Worm (Caenorhabditis elegans) whole organism, L3 larva: ENCODE data around the gene Y116F11B.9.

Experiments
- R02D3.7 ChIP-seq: fragments of 150-350 bp; optimal IDR thresholded peaks from 2 replicates; lab custom pipeline; 2014; ENCODE audit warnings: missing biosample characterization, missing genetic modification characterization
- ZK546.5 ChIP-seq: sonication (generic microtip); optimal IDR thresholded peaks from 2 replicates; lab custom pipeline; 2017; ENCODE audit warnings: missing biosample characterization, missing genetic modification characterization
- aly-2 ChIP-seq: fragments of 150-350 bp; optimal IDR thresholded peaks from 2 replicates; lab custom pipeline; 2014; ENCODE audit warnings: missing biosample characterization, missing genetic modification characterization
- ama-1 ChIP-seq: fragments of 150-350 bp; optimal IDR thresholded peaks from 2 replicates; lab custom pipeline; 2018
- ceh-16 ChIP-seq: sonication (generic microtip); optimal IDR thresholded peaks from 2 replicates; lab custom pipeline; 2017; ENCODE audit warnings: missing biosample characterization, missing genetic modification characterization
- ceh-82 ChIP-seq: fragments of 150-350 bp; optimal IDR thresholded peaks from 2 replicates; lab custom pipeline; 2014; ENCODE audit warnings: missing biosample characterization, missing genetic modification characterization
- ceh-9 ChIP-seq: sonication (generic microtip); optimal IDR thresholded peaks from 2 replicates; lab custom pipeline; 2018; ENCODE audit warnings: missing biosample characterization, missing genetic modification characterization
- elt-2 ChIP-seq: sonication (generic microtip); optimal IDR thresholded peaks from 2 replicates; lab custom pipeline; 2016; ENCODE audit warnings: missing genetic modification reagents, mild to moderate bottlenecking, missing genetic modification characterization, missing compliant biosample characterization
- elt-3 ChIP-seq, 3 experiments: fragments of 150-350 bp in 1 of 3; sonication (generic microtip) in 2 of 3; optimal IDR thresholded peaks; 2 replicates in 2 of 3; 4 replicates in 1 of 3; lab custom pipeline; 2014 to 2017; ENCODE audit warnings: missing biosample characterization in 3 of 3, missing genetic modification characterization in 3 of 3
- eor-1 ChIP-seq, 2 experiments: fragments of 150-350 bp; optimal IDR thresholded peaks; 2 replicates each; lab custom pipeline; 2014 to 2018; ENCODE audit warnings: missing biosample characterization in 2 of 2, missing genetic modification characterization in 2 of 2
- fkh-10 ChIP-seq: sonication (generic microtip); optimal IDR thresholded peaks from 2 replicates; lab custom pipeline; 2017; ENCODE audit warnings: missing biosample characterization, missing genetic modification reagents, missing genetic modification characterization
- fkh-2 ChIP-seq: fragments of 150-350 bp; optimal IDR thresholded peaks from 2 replicates; lab custom pipeline; 2014; ENCODE audit warnings: missing biosample characterization, missing genetic modification reagents, missing genetic modification characterization
- hmg-11 ChIP-seq: sonication (generic microtip); optimal IDR thresholded peaks from 2 replicates; lab custom pipeline; 2016; ENCODE audit warnings: missing genetic modification characterization, missing compliant biosample characterization
- jun-1 ChIP-seq: fragments of 150-350 bp; optimal IDR thresholded peaks from 2 replicates; lab custom pipeline; 2014; ENCODE audit warnings: missing biosample characterization, missing genetic modification reagents, missing genetic modification characterization
- lin-39 ChIP-seq: fragments of 150-350 bp; optimal IDR thresholded peaks from 2 replicates; lab custom pipeline; 2018; ENCODE audit warnings: missing biosample characterization, missing genetic modification reagents, missing genetic modification characterization
- lsy-12 ChIP-seq: sonication (generic microtip); optimal IDR thresholded peaks from 2 replicates; lab custom pipeline; 2016; ENCODE audit warnings: mild to moderate bottlenecking, missing genetic modification characterization, missing compliant biosample characterization
- mdl-1 ChIP-seq: fragments of 150-350 bp; optimal IDR thresholded peaks from 2 replicates; lab custom pipeline; 2014; ENCODE audit warnings: missing biosample characterization, missing genetic modification characterization
- mml-1 ChIP-seq: fragments of 150-350 bp; sonication (generic microtip); optimal IDR thresholded peaks from 3 replicates; lab custom pipeline; 2014; ENCODE audit warnings: missing biosample characterization, missing genetic modification characterization
- nhr-11 ChIP-seq: fragments of 150-350 bp; optimal IDR thresholded peaks from 2 replicates; lab custom pipeline; 2014; ENCODE audit warnings: missing biosample characterization, missing genetic modification characterization
- nhr-12 ChIP-seq: fragments of 150-350 bp; optimal IDR thresholded peaks from 2 replicates; lab custom pipeline; 2014; ENCODE audit warnings: missing biosample characterization, missing genetic modification characterization
- nhr-23 ChIP-seq: fragments of 150-350 bp; optimal IDR thresholded peaks from 2 replicates; lab custom pipeline; 2014; ENCODE audit warnings: missing biosample characterization, missing genetic modification reagents, missing genetic modification characterization
- nhr-237 ChIP-seq: fragments of 150-350 bp; optimal IDR thresholded peaks from 2 replicates; lab custom pipeline; 2014; ENCODE audit warnings: missing biosample characterization, missing genetic modification characterization
- nhr-28 ChIP-seq: fragments of 150-350 bp; optimal IDR thresholded peaks from 2 replicates; lab custom pipeline; 2014; ENCODE audit warnings: missing biosample characterization, missing genetic modification characterization
- nhr-67 ChIP-seq: fragments of 150-350 bp; optimal IDR thresholded peaks from 2 replicates; lab custom pipeline; 2014; ENCODE audit warnings: missing biosample characterization, missing genetic modification characterization
- nhr-76 ChIP-seq: fragments of 150-350 bp; sonication (generic microtip); optimal IDR thresholded peaks from 5 replicates; lab custom pipeline; 2014; ENCODE audit warnings: missing biosample characterization, missing genetic modification characterization
- pha-4 ChIP-seq: fragments of 150-350 bp; optimal IDR thresholded peaks from 2 replicates; lab custom pipeline; 2014; ENCODE audit warnings: missing biosample characterization, missing genetic modification reagents, missing genetic modification characterization
- pqm-1 ChIP-seq: fragments of 150-350 bp; optimal IDR thresholded peaks from 2 replicates; lab custom pipeline; 2017; ENCODE audit warnings: missing biosample characterization, missing genetic modification characterization, inconsistent platforms
- sea-2 ChIP-seq: fragments of 150-350 bp; sonication (generic microtip); optimal IDR thresholded peaks from 4 replicates; lab custom pipeline; 2014; ENCODE audit warnings: missing biosample characterization, missing genetic modification reagents, missing genetic modification characterization
- skn-1 ChIP-seq: fragments of 150-350 bp; optimal IDR thresholded peaks from 2 replicates; lab custom pipeline; 2014; ENCODE audit warnings: missing biosample characterization, missing genetic modification characterization
- snpc-4 ChIP-seq: fragments of 150-350 bp; optimal IDR thresholded peaks from 2 replicates; lab custom pipeline; 2014; ENCODE audit warnings: missing biosample characterization, missing genetic modification characterization
- tbx-2 ChIP-seq: sonication (generic microtip); optimal IDR thresholded peaks from 2 replicates; lab custom pipeline; 2016; ENCODE audit warnings: mild to moderate bottlenecking, missing genetic modification characterization, missing compliant biosample characterization
- ztf-11 ChIP-seq: fragments of 150-350 bp; optimal IDR thresholded peaks from 2 replicates; lab custom pipeline; 2014; ENCODE audit warnings: missing biosample characterization, missing genetic modification characterization

Gene Y116F11B.9

ce11 chrV:19845927-19846845, 21.6 kb downstream of the Y116F11B.9 start, which contains the start of gene Y116F11B.6:
Y116F11B.6 (minus strand) TSS chrV:19845977.
- TF ChIP-seq fkh-10: no peak
- peak; percentile 98 for TF ChIP-seq elt-2 (tag; lab: Kevin White, UChicago)
- no peak for TF ChIP-seq snpc-4 (tag; lab: Kevin White, UChicago)

DNA sequence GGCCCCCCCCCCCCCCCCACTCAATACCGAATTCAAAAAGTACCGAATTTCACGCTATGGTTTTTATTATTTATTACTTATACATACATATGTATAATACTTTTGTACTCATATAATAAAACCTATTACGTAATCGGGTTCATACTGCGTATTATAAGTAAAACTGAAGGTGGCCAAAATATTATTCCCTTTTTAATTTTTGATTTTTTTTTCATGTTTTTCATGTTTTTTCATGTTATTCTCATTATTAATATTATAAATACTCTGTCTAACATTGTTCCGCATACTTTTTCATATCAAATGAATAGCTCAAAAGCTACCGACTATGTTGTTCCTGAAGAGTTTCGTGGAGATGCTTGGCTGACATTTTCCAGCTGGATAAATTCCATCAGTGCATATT, 31.6 kb downstream of the Y116F11B.9 start, which contains the start of gene srw-38:
srw-38 (plus strand) TSS at position 301 of the 400 bp plus-strand sequence.
- TF ChIP-seq aly-2 (no peak), nhr-12 (tag; lab: Kevin White, UChicago) (no peak), mdl-1 (tag; lab: Kevin White, UChicago) (no peak)

ce11 chrV:19831588-19831987, 36.2 kb downstream of the Y116F11B.9 start:
- TF ChIP-seq jun-1 (tag; lab: Kevin White, UChicago): no peak
- no peak for TF ChIP-seq sea-2 (GFP tag; lab: Kevin White, UChicago)
- TF ChIP-seq pqm-1: peak; percentile 5
- TF ChIP-seq nhr-28 (tag; lab: Kevin White, UChicago): no peak
- TF ChIP-seq nhr-237: no peak
- TF ChIP-seq lin-39 (tag; lab: Kevin White, UChicago): no peak
- TF ChIP-seq R02D3.7 (tag; lab: Kevin White, UChicago): no peak
- no peak for TF ChIP-seq nhr-67 (tag; lab: Kevin White, UChicago)
- no peak for TF ChIP-seq fkh-10
- peak; percentile 47 for TF ChIP-seq elt-2 (tag; lab: Kevin White, UChicago)
- TF ChIP-seq nhr-11 (tag; lab: Kevin White, UChicago): no peak

- TF ChIP-seq tbx-2 (no peak), elt-2 (tag; lab: Kevin White, UChicago) (peak; percentile 55), pqm-1 (peak; percentile 14)
- TF ChIP-seq, all 47 proteins: peak for 2
These were observed 37.0 kb downstream of the Y116F11B.9 start, which contains the start of gene pcp-4 for ce11 chrV:19830815-19831214. pcp-4 (minus strand) TSS chrV:19831011.

DNA sequence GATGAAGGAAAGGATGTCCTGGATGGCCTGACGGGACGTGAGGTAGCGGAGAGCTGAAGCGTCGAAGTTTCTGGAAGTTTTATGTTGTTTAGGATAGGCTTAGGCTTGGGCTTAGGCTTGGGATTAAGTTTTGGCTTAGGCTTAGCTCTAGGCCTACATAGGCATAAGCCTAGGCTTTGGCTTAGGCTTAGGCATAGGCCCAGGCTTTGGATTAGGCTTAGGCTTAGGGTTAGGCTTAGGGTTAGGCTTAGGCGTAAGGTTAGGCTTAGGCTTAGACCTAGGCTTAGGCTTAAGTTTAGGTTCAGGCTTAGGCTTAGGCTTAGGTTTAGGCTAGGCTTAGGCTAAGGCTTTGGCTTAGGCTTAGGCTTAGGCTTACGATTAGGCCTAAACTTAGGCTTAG, 38.6 kb downstream of the Y116F11B.9 start:
- TF ChIP-seq nhr-23 (tag; lab: Kevin White, UChicago): no peak
- no peak for TF ChIP-seq hmg-11 (tag; lab: Kevin White, UChicago)
- TF ChIP-seq ZK546.5 (tag; lab: Kevin White, UChicago): no peak
- no peak for TF ChIP-seq lsy-12 (tag; lab: Kevin White, UChicago)
- no peak for TF ChIP-seq snpc-4 (tag; lab: Kevin White, UChicago)
- TF ChIP-seq ztf-11: no peak
- TF ChIP-seq elt-3 (tag; optimal IDR thresholded peaks at IDR 0.05; lab: Kevin White, UChicago): no peak
- TF ChIP-seq ceh-9 (tag; lab: Kevin White, UChicago): no peak
- no peak for TF ChIP-seq pqm-1
- TF ChIP-seq aly-2: no peak
- no peak for TF ChIP-seq fkh-10
- no peak for TF ChIP-seq fkh-2 (tag; lab: Kevin White, UChicago)
- no peak for TF ChIP-seq mml-1 (tag; lab: Kevin White, UChicago)
- no peak for TF ChIP-seq ceh-16 (tag; lab: Kevin White, UChicago)
- no peak for TF ChIP-seq nhr-11 (tag; lab: Kevin White, UChicago)

ce11 chrV:19827481-19827880, 40.3 kb downstream of the Y116F11B.9 start:
- TF ChIP-seq eor-1 (tag; optimal IDR thresholded peaks at IDR 0.05; lab: Kevin White, UChicago) (no peak), ama-1 (lab: Kevin White, UChicago) (no peak), skn-1 (tag; lab: Kevin White, UChicago) (no peak), tbx-2 (no peak), pha-4 (tag; lab: Kevin White, UChicago) (no peak), mml-1 (tag; lab: Kevin White, UChicago) (no peak), ceh-82 (tag; lab: Kevin White, UChicago) (no peak), nhr-28 (tag; lab: Kevin White, UChicago) (no peak), nhr-76 (tag; lab: Kevin White, UChicago) (no peak), mdl-1 (tag; lab: Kevin White, UChicago) (no peak)
